Worm (Caenorhabditis elegans) whole organism, young adult: ENCODE measurements around the gene faah-5.

Experiments
- C17E4.6 ChIP-seq: fragments of 200-800 bp; sonication (Bioruptor generic); IDR thresholded peaks from 2 replicates; pipeline ENCODE4 v1.3.6; 2022; ENCODE audit warnings: missing genetic modification reagents, missing genetic modification characterization, missing compliant biosample characterization
- F37B4.10 ChIP-seq: fragments of 200-800 bp; sonication (Bioruptor generic); IDR thresholded peaks from 2 replicates; pipeline ENCODE4 v1.3.6; 2022; ENCODE audit warnings: missing genetic modification characterization, missing compliant biosample characterization
- K12H6.12 ChIP-seq: fragments of 200-800 bp; sonication (Bioruptor generic); optimal IDR thresholded peaks from 2 replicates; lab custom pipeline; 2018; ENCODE audit warnings: mild to moderate bottlenecking, missing genetic modification characterization, missing compliant biosample characterization
- aptf-2 ChIP-seq: fragments of 200-800 bp; sonication (Bioruptor generic); conservative IDR thresholded peaks from 2 replicates; pipeline ENCODE4 v1.3.6; 2022; ENCODE audit warnings: missing genetic modification reagents, missing genetic modification characterization, missing compliant biosample characterization
- ceh-40 ChIP-seq: fragments of 200-800 bp; sonication (Bioruptor generic); IDR thresholded peaks from 2 replicates; pipeline ENCODE4 v1.3.6; 2022; ENCODE audit warnings: missing genetic modification characterization, missing compliant biosample characterization
- dpl-1 ChIP-seq: fragments of 150-350 bp; optimal IDR thresholded peaks from 2 replicates; lab custom pipeline; 2014; ENCODE audit warnings: missing biosample characterization, missing genetic modification reagents, missing genetic modification characterization
- him-1 ChIP-seq: sonication (generic microtip); optimal IDR thresholded peaks from 2 replicates; lab custom pipeline; 2016; ENCODE audit warnings: missing genotype, missing genetic modification reagents, missing genetic modification characterization, missing compliant biosample characterization
- nfya-1 ChIP-seq: sonication (generic microtip); optimal IDR thresholded peaks from 2 replicates; lab custom pipeline; 2017; ENCODE audit warnings: antibody characterized with exemption, missing compliant biosample characterization, missing genetic modification characterization, borderline replicate concordance; ENCODE audit not compliant: insufficient read depth
- pbrm-1 ChIP-seq: fragments of 200-800 bp; sonication (Bioruptor generic); IDR thresholded peaks from 2 replicates; pipeline ENCODE4 v1.3.6; 2022; ENCODE audit warnings: missing genetic modification reagents, missing genetic modification characterization, missing compliant biosample characterization
- sea-2 ChIP-seq: fragments of 200-800 bp; sonication (Bioruptor generic); IDR thresholded peaks from 2 replicates; pipeline ENCODE4 v1.3.6; 2022; ENCODE audit warnings: missing genetic modification characterization, missing compliant biosample characterization
- snpc-4 ChIP-seq, 5 experiments: fragments of 150-350 bp in 1 of 5; sonication (generic microtip) in 4 of 5; optimal IDR thresholded peaks; 2 replicates each; lab custom pipeline; 2014 to 2018; ENCODE audit warnings: missing genetic modification characterization in 5 of 5, missing biosample characterization in 3 of 5, antibody characterized with exemption in 2 of 5, mild to moderate bottlenecking in 2 of 5, missing compliant biosample characterization in 2 of 5, missing genotype in 2 of 5, moderate library complexity in 2 of 5, missing genetic modification reagents in 1 of 5
- tbx-9 ChIP-seq: sonication (generic microtip); optimal IDR thresholded peaks from 2 replicates; lab custom pipeline; 2016; ENCODE audit warnings: borderline replicate concordance, missing genetic modification characterization, inconsistent platforms, missing compliant biosample characterization
- unc-62 ChIP-seq: fragments of 150-350 bp; optimal IDR thresholded peaks from 2 replicates; lab custom pipeline; 2014; ENCODE audit warnings: missing biosample characterization, missing genetic modification reagents, missing genetic modification characterization
- ztf-26 ChIP-seq: sonication (generic microtip); optimal IDR thresholded peaks from 2 replicates; lab custom pipeline; 2017; ENCODE audit warnings: missing genetic modification characterization, missing compliant biosample characterization

- TF ChIP-seq snpc-4 (GFP tag; optimal IDR thresholded peaks at IDR 0.05; lab: Kevin White, UChicago) (no peak), snpc-4 (tag; optimal IDR thresholded peaks at IDR 0.05; lab: Kevin White, UChicago) (no peak), unc-62 (GFP tag; lab: Kevin White, UChicago) (no peak), him-1 (tag; lab: Kevin White, UChicago) (no peak), K12H6.12 (tag; lab: Kevin White, UChicago) (no peak), F37B4.10 (GFP tag; lab: Robert Waterston, UW) (no peak), ztf-26 (tag; lab: Kevin White, UChicago) (no peak), aptf-2 (GFP tag; lab: Robert Waterston, UW) (no peak), sea-2 (no peak), ceh-40 (GFP tag; lab: Robert Waterston, UW) (no peak), nfya-1 (no peak), dpl-1 (GFP tag; lab: Kevin White, UChicago) (no peak), pbrm-1 (GFP tag; lab: Robert Waterston, UW) (no peak), tbx-9 (tag; lab: Kevin White, UChicago) (no peak), C17E4.6 (GFP tag; lab: Robert Waterston, UW) (no peak)
Observed at ce11 chrIII:11923586-11923985, 32.4 kb upstream of the faah-5 start, which contains the start of gene nft-1.
